Worm (Caenorhabditis elegans) whole organism, L3 larva: ENCODE data around the gene zip-3.

Source experiments
- fos-1 ChIP-seq: fragments of 150-350 bp; optimal IDR thresholded peaks from 2 replicates; lab custom pipeline; 2014; ENCODE audit warnings: missing biosample characterization, missing genetic modification characterization
- nhr-28 ChIP-seq: fragments of 150-350 bp; optimal IDR thresholded peaks from 2 replicates; lab custom pipeline; 2014; ENCODE audit warnings: missing biosample characterization, missing genetic modification characterization
- ztf-11 ChIP-seq: fragments of 150-350 bp; optimal IDR thresholded peaks from 2 replicates; lab custom pipeline; 2014; ENCODE audit warnings: missing biosample characterization, missing genetic modification characterization

DNA sequence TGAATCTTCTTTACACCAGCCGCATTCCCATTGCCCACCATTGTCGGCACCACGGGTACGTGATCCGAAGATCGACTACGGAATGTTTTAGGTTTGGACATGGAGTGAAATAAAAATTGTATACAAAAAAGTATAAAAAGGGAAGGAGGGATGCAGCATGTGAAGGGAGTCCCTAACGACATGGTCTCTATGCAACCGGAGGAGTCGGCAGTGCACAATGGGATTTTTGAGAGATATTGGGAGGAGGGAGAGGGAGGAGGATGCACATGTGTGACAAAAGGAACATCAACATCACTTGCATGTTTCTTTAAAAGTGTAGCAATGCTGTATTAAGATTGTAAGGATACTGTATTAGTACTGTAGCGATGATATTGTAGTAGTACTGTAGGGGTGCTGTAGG, 17.7 kb downstream of the zip-3 start, which contains the start of gene W07G1.1:
- TF ChIP-seq ztf-11 (no peak), nhr-28 (tag; lab: Kevin White, UChicago) (no peak), fos-1 (no peak)
